Worm (Caenorhabditis elegans): ENCODE measurements around the gene lys-10.

- no peak for TF ChIP-seq fos-1 (tag; optimal IDR thresholded peaks at IDR 0.05)
- TF ChIP-seq unc-86 (tag; optimal IDR thresholded peaks at IDR 0.05): no peak
- TF ChIP-seq mep-1 (tag; optimal IDR thresholded peaks at IDR 0.05): no peak
- no peak for TF ChIP-seq jun-1 (tag; optimal IDR thresholded peaks at IDR 0.05)
- TF ChIP-seq lin-13 (GFP tag; optimal IDR thresholded peaks at IDR 0.05): no peak
- TF ChIP-seq dpl-1 (GFP tag; optimal IDR thresholded peaks at IDR 0.05): no peak
- peak in 2 of 6 experiments; percentile 5 to 13 for TF ChIP-seq elt-3 (tag; optimal IDR thresholded peaks at IDR 0.05)
- no peak for TF ChIP-seq unc-130 (tag; optimal IDR thresholded peaks at IDR 0.05)
- no peak for TF ChIP-seq nhr-77 (tag; optimal IDR thresholded peaks at IDR 0.05)
Observed at ce11 chrIV:8317800-8318199, 14.8 kb upstream of the lys-10 start.
